Worm (Caenorhabditis elegans): Measurements from ENCODE around the gene C10E2.2.

C10E2.2 gene

ce11 chrX:16793470-16793869 is 48.4 kb downstream of the C10E2.2 start:
- TF ChIP-seq nhr-43 (tag; optimal IDR thresholded peaks at IDR 0.05; ENCODE audit: poor library complexity, severe bottlenecking) (peak; percentile 65), mml-1 (tag; optimal IDR thresholded peaks at IDR 0.05) (no peak), nfya-1 (tag; optimal IDR thresholded peaks at IDR 0.05; ENCODE audit: insufficient read depth) (peak; percentile 49), elt-2 (tag; optimal IDR thresholded peaks at IDR 0.05) (peak; percentile 18), pha-4 (tag; optimal IDR thresholded peaks at IDR 0.05) (peak; percentile 57), lin-39 (tag; optimal IDR thresholded peaks at IDR 0.05) (peak; percentile 56), ama-1 (optimal IDR thresholded peaks at IDR 0.05) (peak; percentile 16), hmg-11 (tag; optimal IDR thresholded peaks at IDR 0.05) (peak; percentile 21), ZK546.5 (tag; optimal IDR thresholded peaks at IDR 0.05) (no peak)

- TF ChIP-seq nhr-28 (tag; optimal IDR thresholded peaks at IDR 0.05) (no peak), nhr-77 (tag; optimal IDR thresholded peaks at IDR 0.05) (no peak), aly-2 (tag; optimal IDR thresholded peaks at IDR 0.05) (no peak), ama-1 (optimal IDR thresholded peaks at IDR 0.05) (no peak), ceh-9 (tag; optimal IDR thresholded peaks at IDR 0.05) (no peak), ZK546.5 (tag; optimal IDR thresholded peaks at IDR 0.05) (no peak), nhr-11 (tag; optimal IDR thresholded peaks at IDR 0.05) (no peak), unc-39 (tag; optimal IDR thresholded peaks at IDR 0.05) (no peak), nhr-23 (tag; optimal IDR thresholded peaks at IDR 0.05) (peak; percentile 17), daf-12 (tag; optimal IDR thresholded peaks at IDR 0.05) (no peak), unc-62 (GFP tag; optimal IDR thresholded peaks at IDR 0.05) (no peak), egl-5 (tag; optimal IDR thresholded peaks at IDR 0.05) (no peak), lsy-12 (tag; optimal IDR thresholded peaks at IDR 0.05) (no peak), fkh-2 (tag; optimal IDR thresholded peaks at IDR 0.05) (no peak), elt-1 (tag; optimal IDR thresholded peaks at IDR 0.05) (peak; percentile 76), egl-27 (tag; optimal IDR thresholded peaks at IDR 0.05) (no peak), nhr-12 (tag; optimal IDR thresholded peaks at IDR 0.05) (no peak), ceh-82 (tag; optimal IDR thresholded peaks at IDR 0.05) (no peak), nhr-25 (tag; optimal IDR thresholded peaks at IDR 0.05) (peak; percentile 80), ceh-16 (tag; optimal IDR thresholded peaks at IDR 0.05) (peak; percentile 14), pqm-1 (tag; optimal IDR thresholded peaks at IDR 0.05) (no peak), ztf-4 (tag; optimal IDR thresholded peaks at IDR 0.05) (no peak), nhr-76 (tag; optimal IDR thresholded peaks at IDR 0.05) (no peak)
Measured at ce11 chrX:16795978-16796377, 50.9 kb downstream of the C10E2.2 start, which contains the start of gene aak-2. aak-2 (plus strand) TSS chrX:16796087.

DNA sequence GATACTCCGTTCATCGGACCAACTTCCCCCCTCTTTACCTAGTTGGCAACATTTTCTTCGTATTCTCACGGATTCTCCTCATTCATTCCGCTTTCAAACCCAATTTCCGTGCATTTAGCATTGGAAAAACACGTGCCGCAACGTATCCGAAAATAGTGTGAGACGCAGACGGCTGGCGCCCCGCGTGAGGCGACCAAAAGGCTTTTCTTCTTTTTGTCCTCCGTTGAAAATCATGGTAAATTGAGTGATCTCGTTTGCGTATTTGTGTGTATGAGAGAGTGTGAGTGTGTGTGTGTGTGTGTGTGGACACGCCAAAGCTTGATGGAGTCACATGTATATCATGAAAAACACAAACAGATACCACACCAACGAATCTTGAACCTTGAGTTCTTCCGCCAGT is 51.8 kb downstream of the C10E2.2 start:
- TF ChIP-seq nhr-23 (tag; optimal IDR thresholded peaks at IDR 0.05) (peak; percentile 90), snpc-4 (tag; optimal IDR thresholded peaks at IDR 0.05) (peak; percentile 49), lin-15B (tag; optimal IDR thresholded peaks at IDR 0.05) (peak; percentile 53), unc-62 (GFP tag; optimal IDR thresholded peaks at IDR 0.05) (peak; percentile 66), lin-39 (tag; optimal IDR thresholded peaks at IDR 0.05) (peak; percentile 67), nfya-1 (tag; optimal IDR thresholded peaks at IDR 0.05; ENCODE audit: insufficient read depth) (peak; percentile 89), pqm-1 (tag; optimal IDR thresholded peaks at IDR 0.05) (peak; percentile 84), ceh-28 (tag; optimal IDR thresholded peaks at IDR 0.05) (peak; percentile 73), ama-1 (optimal IDR thresholded peaks at IDR 0.05) (peak; percentile 74), egl-5 (tag; optimal IDR thresholded peaks at IDR 0.05) (peak; percentile 96), aly-2 (tag; optimal IDR thresholded peaks at IDR 0.05) (no peak), nhr-28 (tag; optimal IDR thresholded peaks at IDR 0.05) (no peak), tbx-2 (tag; optimal IDR thresholded peaks at IDR 0.05) (peak; percentile 46), ztf-4 (tag; optimal IDR thresholded peaks at IDR 0.05) (peak; percentile 15), nhr-12 (tag; optimal IDR thresholded peaks at IDR 0.05) (no peak), nhr-76 (tag; optimal IDR thresholded peaks at IDR 0.05) (no peak), mml-1 (tag; optimal IDR thresholded peaks at IDR 0.05) (peak; percentile 66), nhr-43 (tag; optimal IDR thresholded peaks at IDR 0.05; ENCODE audit: poor library complexity, severe bottlenecking) (peak; percentile 91), sea-2 (GFP tag; optimal IDR thresholded peaks at IDR 0.05) (peak; percentile 11), mdl-1 (tag; optimal IDR thresholded peaks at IDR 0.05) (peak; percentile 97), ceh-9 (tag; optimal IDR thresholded peaks at IDR 0.05) (no peak), fkh-10 (GFP tag; optimal IDR thresholded peaks at IDR 0.05) (peak; percentile 97), nhr-11 (tag; optimal IDR thresholded peaks at IDR 0.05) (peak; percentile 82), nhr-77 (tag; optimal IDR thresholded peaks at IDR 0.05) (no peak), lsy-12 (tag; optimal IDR thresholded peaks at IDR 0.05) (peak; percentile 85), nhr-25 (tag; optimal IDR thresholded peaks at IDR 0.05) (peak; percentile 95), ztf-11 (tag; optimal IDR thresholded peaks at IDR 0.05) (no peak), jun-1 (tag; optimal IDR thresholded peaks at IDR 0.05) (peak; percentile 92), fos-1 (tag; optimal IDR thresholded peaks at IDR 0.05) (no peak), pha-4 (tag; optimal IDR thresholded peaks at IDR 0.05) (peak; percentile 88), elt-3 (tag; optimal IDR thresholded peaks at IDR 0.05) (no peak), R02D3.7 (tag; optimal IDR thresholded peaks at IDR 0.05) (no peak), elt-2 (tag; optimal IDR thresholded peaks at IDR 0.05) (peak; percentile 77), elt-1 (tag; optimal IDR thresholded peaks at IDR 0.05) (peak; percentile 62), hmg-11 (tag; optimal IDR thresholded peaks at IDR 0.05) (peak; percentile 72), skn-1 (tag; optimal IDR thresholded peaks at IDR 0.05) (peak; percentile 53)
